Worm (Caenorhabditis elegans): ENCODE data around the gene gnrr-3.

Gene gnrr-3

DNA sequence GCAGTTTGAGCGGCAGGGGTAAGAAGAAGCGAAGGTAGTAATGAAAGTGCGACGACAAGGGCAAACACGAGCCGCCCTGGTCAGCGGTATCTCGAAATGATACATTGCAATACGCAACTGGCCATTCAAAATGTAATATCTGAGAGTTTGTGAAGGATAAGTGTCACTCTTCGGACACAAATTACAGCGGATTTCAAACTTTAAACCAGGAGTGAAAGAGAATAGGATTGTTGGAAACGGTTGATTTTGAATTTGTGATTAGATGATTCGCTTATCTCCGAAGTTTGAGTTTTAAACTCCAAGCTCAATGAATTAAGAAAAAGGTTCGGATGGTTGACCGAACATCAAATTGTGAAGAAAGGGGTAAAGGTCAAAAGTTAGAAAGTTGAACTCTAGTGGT lies 1.9 kb upstream of the gnrr-3 start, which contains the start of gene ZC374.2:
Gene ZC374.2 (minus strand): TSS at position 101 of the 400 bp plus-strand sequence.
- no peak for TF ChIP-seq ztf-4 (tag; optimal IDR thresholded peaks at IDR 0.05)
- no peak for TF ChIP-seq nhr-77 (tag; optimal IDR thresholded peaks at IDR 0.05)
- no peak for TF ChIP-seq xbp-1 (tag; optimal IDR thresholded peaks at IDR 0.05)
- no peak for TF ChIP-seq nhr-71 (tag; optimal IDR thresholded peaks at IDR 0.05)
- TF ChIP-seq jun-1 (tag; optimal IDR thresholded peaks at IDR 0.05): no peak
- TF ChIP-seq C16A3.4 (tag; optimal IDR thresholded peaks at IDR 0.05): no peak
- TF ChIP-seq zip-4 (GFP tag; optimal IDR thresholded peaks at IDR 0.05): no peak
- no peak for TF ChIP-seq ces-1 (GFP tag; optimal IDR thresholded peaks at IDR 0.05)
- TF ChIP-seq lin-39 (tag; optimal IDR thresholded peaks at IDR 0.05): no peak
- no peak for TF ChIP-seq unc-30 (tag; optimal IDR thresholded peaks at IDR 0.05)
- no peak for TF ChIP-seq egl-13 (tag; optimal IDR thresholded peaks at IDR 0.05)
- TF ChIP-seq nhr-85 (tag): no peak
- TF ChIP-seq ceh-88 (GFP tag; IDR thresholded peaks at IDR 0.05): no peak
- TF ChIP-seq nhr-84 (tag; optimal IDR thresholded peaks at IDR 0.05): no peak
- no peak for TF ChIP-seq nhr-47 (tag; optimal IDR thresholded peaks at IDR 0.05)
- no peak for TF ChIP-seq ceh-63 (GFP tag; optimal IDR thresholded peaks at IDR 0.05)
- TF ChIP-seq sptf-1 (tag; optimal IDR thresholded peaks at IDR 0.05): no peak
- TF ChIP-seq nhr-19 (GFP tag; conservative IDR thresholded peaks at IDR 0.05): no peak

DNA sequence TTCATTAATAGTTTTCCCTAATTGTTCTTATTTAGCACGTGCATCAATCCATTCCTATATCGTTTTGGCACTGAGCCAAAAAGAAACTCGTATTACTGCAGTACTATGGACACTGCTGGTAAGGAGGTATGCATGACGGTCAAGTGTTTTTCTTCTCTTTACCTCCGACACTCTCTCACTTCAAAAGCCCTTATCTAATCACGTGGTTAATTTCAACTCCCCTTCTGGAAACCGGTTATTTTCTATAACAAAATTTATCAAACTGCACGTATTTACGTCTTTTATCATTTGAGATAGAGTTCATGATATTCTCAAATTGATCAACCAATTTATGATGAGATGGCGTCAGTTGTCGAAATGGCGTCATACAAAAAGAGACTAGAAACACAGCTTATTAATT lies 2.4 kb downstream of the gnrr-3 start:
- TF ChIP-seq nhr-84 (tag; optimal IDR thresholded peaks at IDR 0.05) (no peak), lin-35 (GFP tag; optimal IDR thresholded peaks at IDR 0.05) (peak in 1 of 2 experiments; percentile 66), nhr-20 (tag; optimal IDR thresholded peaks at IDR 0.05) (peak; percentile 88), nhr-47 (tag; optimal IDR thresholded peaks at IDR 0.05) (peak; percentile 33), elt-3 (tag; optimal IDR thresholded peaks at IDR 0.05) (peak in 4 of 6 experiments; percentile 4 to 87 (median 43)), nhr-85 (tag) (peak; percentile 91), sox-4 (tag; optimal IDR thresholded peaks at IDR 0.05) (no peak), ztf-4 (tag; optimal IDR thresholded peaks at IDR 0.05) (peak; percentile 12), sup-37 (GFP tag; optimal IDR thresholded peaks at IDR 0.05) (no peak), lin-14 (GFP tag; optimal IDR thresholded peaks at IDR 0.05) (peak; percentile 50), alr-1 (tag; optimal IDR thresholded peaks at IDR 0.05; ENCODE audit: borderline replicate concordance) (no peak), tbx-2 (tag; optimal IDR thresholded peaks at IDR 0.05) (peak; percentile 58), nhr-90 (tag; optimal IDR thresholded peaks at IDR 0.05; ENCODE audit: poor library complexity) (peak; percentile 78), mdl-1 (tag; optimal IDR thresholded peaks at IDR 0.05) (peak in 1 of 2 experiments; percentile 70), elt-2 (tag; optimal IDR thresholded peaks at IDR 0.05) (peak; percentile 96), F16B12.6 (tag; optimal IDR thresholded peaks at IDR 0.05) (no peak), nhr-71 (tag; optimal IDR thresholded peaks at IDR 0.05) (peak; percentile 77), lir-3 (tag; optimal IDR thresholded peaks at IDR 0.05; ENCODE audit: poor library complexity) (peak; percentile 32), grh-1 (GFP tag; IDR thresholded peaks at IDR 0.05) (peak; percentile 92), nhr-19 (GFP tag; conservative IDR thresholded peaks at IDR 0.05) (peak; percentile 64), snu-23 (GFP tag; optimal IDR thresholded peaks at IDR 0.05) (peak; percentile 54), mep-1 (tag; optimal IDR thresholded peaks at IDR 0.05) (peak; percentile 17), blmp-1 (tag; optimal IDR thresholded peaks at IDR 0.05) (peak; percentile 28)

DNA sequence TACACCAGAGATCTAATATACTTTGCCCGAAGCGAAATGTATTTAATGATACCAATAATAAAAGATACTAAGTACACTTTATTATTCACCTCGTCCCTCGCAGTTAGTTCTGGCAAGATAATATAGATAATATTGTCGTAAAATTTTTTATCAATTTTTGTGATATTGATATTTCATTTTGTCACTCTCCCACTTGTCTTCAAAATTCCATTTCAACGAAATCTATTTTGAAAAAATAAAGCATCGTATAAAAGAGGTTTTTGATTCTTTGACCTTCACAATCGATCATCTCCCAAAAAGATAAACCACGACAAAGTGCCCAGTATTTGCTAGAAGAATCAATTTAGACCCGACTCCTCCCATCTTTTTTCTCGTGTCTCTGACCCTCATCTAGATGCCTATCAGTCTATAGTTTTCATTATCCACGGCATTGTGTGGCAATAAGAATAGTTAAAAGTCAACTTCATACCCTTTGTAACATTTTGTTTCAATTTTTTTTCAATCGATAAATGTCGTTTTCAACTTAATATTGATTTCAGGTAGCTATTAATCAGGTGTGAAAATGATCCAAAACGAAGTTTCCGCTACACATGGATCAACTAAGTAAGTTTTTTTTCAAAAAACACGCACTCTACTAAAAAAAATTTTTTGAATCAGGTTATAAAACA lies 4.6 kb downstream of the gnrr-3 start, which contains the start of gene cbs-1:
Gene cbs-1 (plus strand): TSS at position 534 of the 668 bp plus-strand sequence.
- TF ChIP-seq efl-1 (optimal IDR thresholded peaks at IDR 0.05) (no peak), efl-1 (GFP tag; optimal IDR thresholded peaks at IDR 0.05 in 1 of 2) (peak in 1 of 2 experiments; percentile 64), blmp-1 (tag; optimal IDR thresholded peaks at IDR 0.05) (no peak), unc-130 (tag; optimal IDR thresholded peaks at IDR 0.05) (no peak), nhr-71 (tag; optimal IDR thresholded peaks at IDR 0.05) (peak; percentile 35), dsc-1 (tag; optimal IDR thresholded peaks at IDR 0.05) (no peak), elt-2 (tag; optimal IDR thresholded peaks at IDR 0.05) (peak; percentile 71), nhr-20 (tag; optimal IDR thresholded peaks at IDR 0.05) (peak; percentile 57), fkh-8 (tag; optimal IDR thresholded peaks at IDR 0.05) (no peak), snu-23 (GFP tag; optimal IDR thresholded peaks at IDR 0.05) (peak; percentile 16), C16A3.4 (tag; optimal IDR thresholded peaks at IDR 0.05) (no peak), alr-1 (tag; optimal IDR thresholded peaks at IDR 0.05; ENCODE audit: borderline replicate concordance) (no peak), nhr-47 (tag; optimal IDR thresholded peaks at IDR 0.05) (no peak), elt-3 (tag; optimal IDR thresholded peaks at IDR 0.05) (peak in 1 of 6 experiments; percentile 2), lin-14 (GFP tag; optimal IDR thresholded peaks at IDR 0.05) (peak; percentile 46), xbp-1 (tag; optimal IDR thresholded peaks at IDR 0.05) (no peak), aha-1 (tag; optimal IDR thresholded peaks at IDR 0.05) (no peak), nhr-85 (tag) (peak; percentile 58)

Measured in whole organism, L1 larva.